Worm (Caenorhabditis elegans) whole organism, L4/young adult: ENCODE measurements around the gene srxa-7.

Source experiments
- W03F9.2 ChIP-seq: fragments of 150-350 bp; optimal IDR thresholded peaks from 2 replicates; lab custom pipeline; 2014; ENCODE audit warnings: missing biosample characterization, missing genetic modification characterization
- dao-5 ChIP-seq: sonication (generic microtip); optimal IDR thresholded peaks from 2 replicates; lab custom pipeline; 2016; ENCODE audit warnings: missing genotype, missing genetic modification characterization, moderate library complexity, missing compliant biosample characterization
- him-1 ChIP-seq: sonication (generic microtip); optimal IDR thresholded peaks from 2 replicates; lab custom pipeline; 2016; ENCODE audit warnings: missing genotype, missing genetic modification reagents, missing genetic modification characterization, missing compliant biosample characterization

DNA sequence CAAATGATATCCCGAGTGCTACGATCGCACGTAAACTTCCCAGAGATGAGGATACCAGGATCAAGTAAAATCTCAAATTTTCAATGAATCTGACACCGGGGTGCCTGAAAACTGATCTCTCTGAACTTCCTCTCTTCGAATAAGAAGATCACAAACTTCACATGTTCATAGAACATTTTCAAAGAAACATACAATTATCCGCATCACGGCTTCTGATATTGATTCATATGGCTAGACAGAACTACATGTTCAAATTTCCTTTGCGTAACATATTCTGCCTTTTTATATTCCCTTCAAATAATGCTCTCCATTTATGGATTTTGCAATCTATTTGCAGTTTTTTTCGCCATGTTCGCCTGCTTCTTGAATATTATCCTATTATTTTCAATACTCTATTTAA, 10.3 kb upstream of the srxa-7 start, which contains the start of gene srbc-83:
- TF ChIP-seq him-1 (tag; lab: Kevin White, UChicago): no peak
- TF ChIP-seq W03F9.2: no peak
- no peak for TF ChIP-seq dao-5 (tag; lab: Kevin White, UChicago)
